Worm (Caenorhabditis elegans) whole organism, L4 larva: ENCODE data around the gene fbxc-34.

Experiments used
- T20F7.1 ChIP-seq: fragments of 200-800 bp; sonication (Bioruptor generic); optimal IDR thresholded peaks from 2 replicates; lab custom pipeline; 2018; ENCODE audit warnings: mild to moderate bottlenecking, missing genetic modification characterization, missing compliant biosample characterization
- attf-4 ChIP-seq: sonication (generic microtip); optimal IDR thresholded peaks from 3 replicates; lab custom pipeline; 2017; ENCODE audit warnings: missing biosample characterization, missing genetic modification characterization
- ceh-20 ChIP-seq: fragments of 200-800 bp; sonication (Bioruptor generic); IDR thresholded peaks from 2 replicates; pipeline ENCODE4 v1.3.6; 2022; ENCODE audit warnings: missing genetic modification reagents, missing genetic modification characterization, missing compliant biosample characterization
- ceh-28 ChIP-seq: fragments of 150-350 bp; optimal IDR thresholded peaks from 2 replicates; lab custom pipeline; 2014; ENCODE audit warnings: missing biosample characterization, missing genetic modification reagents, missing genetic modification characterization
- ceh-82 ChIP-seq: sonication (generic microtip); optimal IDR thresholded peaks from 2 replicates; lab custom pipeline; 2017; ENCODE audit warnings: missing biosample characterization, missing genetic modification characterization
- daf-12 ChIP-seq: fragments of 150-350 bp; optimal IDR thresholded peaks from 2 replicates; lab custom pipeline; 2014; ENCODE audit warnings: missing biosample characterization, missing genetic modification reagents, missing genetic modification characterization
- dmd-6 ChIP-seq: fragments of 200-800 bp; sonication (Bioruptor generic); IDR thresholded peaks from 2 replicates; pipeline ENCODE4 v1.3.6; 2022; ENCODE audit warnings: missing genetic modification reagents, missing genetic modification characterization, missing compliant biosample characterization
- dpl-1 ChIP-seq: fragments of 150-350 bp; optimal IDR thresholded peaks from 2 replicates; lab custom pipeline; 2014; ENCODE audit warnings: missing biosample characterization, missing genetic modification reagents, missing genetic modification characterization
- egl-27 ChIP-seq: sonication (generic microtip); optimal IDR thresholded peaks from 3 replicates; lab custom pipeline; 2017; ENCODE audit warnings: missing biosample characterization, missing genetic modification reagents, missing genetic modification characterization
- fkh-10 ChIP-seq: fragments of 150-350 bp; optimal IDR thresholded peaks from 2 replicates; lab custom pipeline; 2014; ENCODE audit warnings: missing biosample characterization, missing genetic modification reagents, missing genetic modification characterization
- hif-1 ChIP-seq, 2 experiments: sonication (generic microtip); optimal IDR thresholded peaks; 2 replicates each; lab custom pipeline; 2016 to 2017; ENCODE audit warnings: missing compliant biosample characterization in 2 of 2, missing genetic modification characterization in 2 of 2, missing genetic modification reagents in 2 of 2, missing genotype in 2 of 2, mild to moderate bottlenecking in 1 of 2
- hlh-11 ChIP-seq: fragments of 200-800 bp; sonication (Bioruptor generic); optimal IDR thresholded peaks from 2 replicates; lab custom pipeline; 2018; ENCODE audit warnings: mild to moderate bottlenecking, missing genetic modification characterization, missing compliant biosample characterization
- lin-15B ChIP-seq: fragments of 150-350 bp; sonication (generic microtip); optimal IDR thresholded peaks from 3 replicates; lab custom pipeline; 2014; ENCODE audit warnings: missing biosample characterization, missing genetic modification characterization
- lin-39 ChIP-seq: fragments of 150-350 bp; optimal IDR thresholded peaks from 2 replicates; lab custom pipeline; 2014; ENCODE audit warnings: missing biosample characterization, missing genetic modification reagents, missing genetic modification characterization
- madf-5 ChIP-seq, 2 experiments: fragments of 200-800 bp; sonication (Bioruptor generic); IDR thresholded peaks; 2 replicates each; pipeline ENCODE4 v1.3.6; 2022; ENCODE audit warnings: missing compliant biosample characterization in 2 of 2, missing genetic modification characterization in 2 of 2
- mdl-1 ChIP-seq, 2 experiments: fragments of 150-350 bp in 1 of 2; sonication (generic microtip) in 1 of 2; optimal IDR thresholded peaks; 2 replicates each; lab custom pipeline; 2014 to 2017; ENCODE audit warnings: missing biosample characterization in 2 of 2, missing genetic modification characterization in 2 of 2
- mes-2 ChIP-seq: sonication (generic microtip); optimal IDR thresholded peaks from 2 replicates; lab custom pipeline; 2016; ENCODE audit warnings: missing genotype, mild to moderate bottlenecking, missing genetic modification characterization, missing compliant biosample characterization; ENCODE audit not compliant: poor library complexity, severe bottlenecking
- nhr-10 ChIP-seq: fragments of 150-350 bp; optimal IDR thresholded peaks from 2 replicates; lab custom pipeline; 2014; ENCODE audit warnings: missing biosample characterization, missing genetic modification characterization
- nhr-102 ChIP-seq: sonication (generic microtip); optimal IDR thresholded peaks from 2 replicates; lab custom pipeline; 2016; ENCODE audit warnings: mild to moderate bottlenecking, missing genetic modification characterization, moderate library complexity, missing compliant biosample characterization
- nhr-11 ChIP-seq: fragments of 150-350 bp; optimal IDR thresholded peaks from 2 replicates; lab custom pipeline; 2014; ENCODE audit warnings: missing biosample characterization, missing genetic modification characterization
- nhr-237 ChIP-seq: sonication (generic microtip); optimal IDR thresholded peaks from 2 replicates; lab custom pipeline; 2017; ENCODE audit warnings: missing biosample characterization, missing genetic modification characterization
- nhr-28 ChIP-seq: fragments of 150-350 bp; optimal IDR thresholded peaks from 2 replicates; lab custom pipeline; 2014; ENCODE audit warnings: missing biosample characterization, missing genetic modification characterization
- nhr-41 ChIP-seq: fragments of 200-800 bp; sonication (Bioruptor generic); IDR thresholded peaks from 2 replicates; pipeline ENCODE4 v1.3.6; 2022; ENCODE audit warnings: missing genetic modification reagents, missing genetic modification characterization, missing compliant biosample characterization
- nhr-42 ChIP-seq: fragments of 200-800 bp; sonication (Bioruptor generic); IDR thresholded peaks from 2 replicates; pipeline ENCODE4 v1.3.6; 2022; ENCODE audit warnings: missing genetic modification characterization, missing compliant biosample characterization
- nhr-76 ChIP-seq: fragments of 150-350 bp; optimal IDR thresholded peaks from 2 replicates; lab custom pipeline; 2014; ENCODE audit warnings: missing biosample characterization, missing genetic modification characterization
- pha-4 ChIP-seq, 2 experiments: fragments of 150-350 bp in 1 of 2; fragments of 200-800 bp in 1 of 2; sonication (Bioruptor generic) in 1 of 2; IDR thresholded peaks in 1 of 2; optimal IDR thresholded peaks in 1 of 2; 2 replicates each; pipeline versions ENCODE4 v1.3.6 to Lab custom; 2014 to 2022; ENCODE audit warnings: missing genetic modification characterization in 2 of 2, missing genetic modification reagents in 2 of 2, missing biosample characterization in 1 of 2, missing compliant biosample characterization in 1 of 2
- php-3 ChIP-seq: fragments of 200-800 bp; sonication (Bioruptor generic); IDR thresholded peaks from 2 replicates; pipeline ENCODE4 v1.3.6; 2022; ENCODE audit warnings: missing genetic modification reagents, missing genetic modification characterization, missing compliant biosample characterization
- pqm-1 ChIP-seq: sonication (generic microtip); optimal IDR thresholded peaks from 2 replicates; lab custom pipeline; 2017; ENCODE audit warnings: missing biosample characterization, missing genetic modification characterization
- rbr-2 ChIP-seq: sonication (generic microtip); optimal IDR thresholded peaks from 2 replicates; lab custom pipeline; 2016; ENCODE audit warnings: missing genotype, missing genetic modification characterization, missing compliant biosample characterization
- sdz-12 ChIP-seq: fragments of 200-800 bp; sonication (Bioruptor generic); optimal IDR thresholded peaks from 2 replicates; lab custom pipeline; 2018; ENCODE audit warnings: mild to moderate bottlenecking, missing genetic modification characterization, missing compliant biosample characterization
- set-16 ChIP-seq: fragments of 200-800 bp; sonication (Bioruptor generic); IDR thresholded peaks from 2 replicates; pipeline ENCODE4 v1.3.6; 2022; ENCODE audit warnings: missing genetic modification reagents, missing genetic modification characterization, missing compliant biosample characterization
- snpc-4 ChIP-seq: fragments of 150-350 bp; optimal IDR thresholded peaks from 2 replicates; lab custom pipeline; 2014; ENCODE audit warnings: missing biosample characterization, missing genetic modification characterization
- spr-1 ChIP-seq: sonication (generic microtip); optimal IDR thresholded peaks from 2 replicates; lab custom pipeline; 2016; ENCODE audit warnings: mild to moderate bottlenecking, missing genetic modification characterization, missing compliant biosample characterization
- spr-3 ChIP-seq: fragments of 200-800 bp; sonication (Bioruptor generic); optimal IDR thresholded peaks from 2 replicates; lab custom pipeline; 2018; ENCODE audit warnings: mild to moderate bottlenecking, missing genetic modification characterization, missing compliant biosample characterization
- tra-1 ChIP-seq: fragments of 200-800 bp; sonication (Bioruptor generic); IDR thresholded peaks from 2 replicates; pipeline ENCODE4 v1.3.6; 2022; ENCODE audit warnings: missing genetic modification reagents, missing genetic modification characterization, missing compliant biosample characterization
- unc-130 ChIP-seq: sonication (generic microtip); optimal IDR thresholded peaks from 2 replicates; lab custom pipeline; 2016; ENCODE audit warnings: missing genetic modification reagents, missing genetic modification characterization, missing compliant biosample characterization
- unc-62 ChIP-seq, 3 experiments: fragments of 150-350 bp in 1 of 3; sonication (generic microtip); optimal IDR thresholded peaks in 2 of 3; peaks in 1 of 3; 1 replicate in 1 of 3; 2 replicates in 2 of 3; lab custom pipeline; 2014 to 2017; ENCODE audit warnings: missing biosample characterization in 3 of 3, missing genetic modification characterization in 3 of 3, missing genetic modification reagents in 3 of 3, missing genotype in 1 of 3
- zag-1 ChIP-seq: fragments of 150-350 bp; optimal IDR thresholded peaks from 2 replicates; lab custom pipeline; 2014; ENCODE audit warnings: missing biosample characterization, missing genetic modification characterization
- zfp-2 ChIP-seq: sonication (generic microtip); optimal IDR thresholded peaks from 2 replicates; lab custom pipeline; 2016; ENCODE audit warnings: mild to moderate bottlenecking, missing genetic modification characterization, missing compliant biosample characterization

fbxc-34 gene

DNA sequence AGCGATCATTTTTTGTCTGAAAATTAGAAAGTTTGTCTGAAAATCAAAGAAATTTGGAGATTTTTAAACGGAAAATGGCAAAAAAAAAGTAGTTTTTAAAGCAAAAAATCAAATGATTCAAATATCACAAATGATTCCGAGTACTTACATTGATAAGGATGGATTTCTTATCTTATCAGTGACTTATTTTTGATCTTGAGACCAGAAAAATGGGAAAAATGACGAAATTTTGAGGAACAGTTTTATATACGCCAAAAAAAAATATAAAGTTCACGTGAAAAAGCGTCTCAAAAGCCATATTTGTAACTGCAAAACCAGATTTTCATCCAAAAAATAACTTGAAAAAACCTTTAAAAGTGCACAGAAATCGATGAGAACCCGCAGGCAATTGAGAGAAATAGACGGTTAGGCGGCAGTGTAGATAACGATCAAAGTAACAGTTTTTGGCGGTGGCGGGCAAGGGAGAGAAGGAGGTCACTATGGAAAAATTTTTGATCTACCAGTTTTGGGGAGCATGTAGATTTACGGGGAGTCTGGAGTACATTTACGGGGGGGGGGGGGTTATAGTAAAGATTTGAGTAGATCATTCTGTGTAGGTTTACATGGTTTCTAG is 30.1 kb upstream of the fbxc-34 start, which contains the start of gene T07D3.9:
TSS of gene T07D3.9 (minus strand) at position 194 of the 613 bp plus-strand sequence.
- no peak for TF ChIP-seq daf-12
- peak; percentile 30 for TF ChIP-seq nhr-10 (tag; lab: Kevin White, UChicago)
- peak; percentile 83 for TF ChIP-seq dmd-6 (GFP tag; lab: Robert Waterston, UW)
- TF ChIP-seq pqm-1, result peak; percentile 66
- peak; percentile 58 for TF ChIP-seq nhr-28 (tag; lab: Kevin White, UChicago)
- TF ChIP-seq mdl-1 (tag; optimal IDR thresholded peaks at IDR 0.05; lab: Kevin White, UChicago), result no peak
- TF ChIP-seq hlh-11, result peak; percentile 37

DNA sequence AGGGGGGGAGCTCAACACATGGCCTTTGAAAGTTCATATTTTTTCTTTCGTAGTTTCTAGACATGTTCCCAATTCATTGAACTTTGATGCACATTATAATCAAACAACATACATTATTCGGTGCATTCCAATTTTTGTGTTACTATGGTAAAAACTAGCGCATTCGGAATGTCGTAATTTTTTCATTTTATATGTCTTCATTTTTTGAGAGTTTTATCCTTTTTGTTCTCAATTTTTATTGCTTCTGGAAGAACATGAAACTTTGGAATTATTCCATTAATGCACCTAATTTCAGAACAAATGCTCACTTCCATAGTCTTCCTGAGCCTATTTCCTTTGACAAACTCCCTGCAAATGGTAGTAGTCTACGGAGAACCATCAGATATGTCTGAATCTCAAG is 29.3 kb upstream of the fbxc-34 start, which contains the start of gene T07D3.2:
TSS of gene T07D3.2 (plus strand) at position 301 of the 400 bp plus-strand sequence.
- no peak for TF ChIP-seq pha-4 (GFP tag; IDR thresholded peaks at IDR 0.05; lab: Robert Waterston, UW)
- TF ChIP-seq pha-4 (tag; optimal IDR thresholded peaks at IDR 0.05; lab: Kevin White, UChicago), result no peak
- peak in 1 of 2 experiments; percentile 21 for TF ChIP-seq unc-62 (GFP tag; optimal IDR thresholded peaks at IDR 0.05 in 1 of 2; lab: Kevin White, UChicago)
- TF ChIP-seq unc-62 (tag; optimal IDR thresholded peaks at IDR 0.05; lab: Kevin White, UChicago), result no peak

DNA sequence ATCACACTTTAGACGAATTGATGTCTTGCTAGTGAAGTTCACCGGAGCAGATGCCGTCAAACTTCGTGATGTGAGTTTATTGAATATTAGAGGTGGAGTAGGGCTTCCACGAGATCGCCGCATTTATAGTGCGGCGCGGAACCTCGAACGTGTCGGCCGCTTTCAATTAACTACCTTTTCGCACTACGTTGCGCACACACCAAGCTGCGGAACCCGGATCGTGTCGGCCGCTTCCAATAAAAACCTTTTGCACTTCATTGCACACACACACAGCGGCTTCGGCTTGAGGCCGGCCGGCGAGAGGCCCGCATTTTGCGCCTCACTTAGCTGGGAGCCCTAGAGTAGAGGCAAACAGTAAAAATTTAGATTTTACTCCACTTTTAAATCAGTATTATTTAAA is 25.6 kb upstream of the fbxc-34 start:
- peak; percentile 25 for TF ChIP-seq snpc-4 (tag; lab: Kevin White, UChicago)
- TF ChIP-seq set-16 (GFP tag; lab: Robert Waterston, UW), result peak; percentile 46
- TF ChIP-seq zfp-2 (tag; lab: Kevin White, UChicago), result no peak

DNA sequence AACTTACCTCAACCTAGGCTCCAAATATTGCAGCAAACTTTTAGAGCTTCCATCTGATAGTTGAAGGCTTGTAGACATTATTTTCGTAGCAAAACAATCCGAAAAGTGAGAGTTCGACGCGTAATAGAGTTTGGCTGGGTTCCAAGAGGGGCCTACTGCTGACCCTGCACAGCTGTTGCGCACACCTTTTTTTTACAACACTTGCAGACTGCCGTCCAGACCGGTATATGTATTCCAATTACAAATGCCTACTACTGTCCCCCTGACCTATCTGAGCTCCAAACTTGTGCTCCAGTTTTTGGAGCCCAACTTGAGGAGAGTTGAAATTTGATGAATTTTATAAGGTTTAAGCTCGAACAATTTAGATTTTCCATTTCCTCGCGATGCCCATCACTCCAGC is 21.4 kb upstream of the fbxc-34 start, which contains the start of the genes fbxc-24 and fbxc-27:
TSS of gene fbxc-24 (minus strand) at position 101 of the 400 bp plus-strand sequence.
TSS of gene fbxc-27 (plus strand) at position 216 of the 400 bp plus-strand sequence.
- no peak for TF ChIP-seq hif-1 (tag; optimal IDR thresholded peaks at IDR 0.05; lab: Kevin White, UChicago)
- no peak for TF ChIP-seq nhr-76 (tag; lab: Kevin White, UChicago)
- no peak for TF ChIP-seq ceh-82 (tag; lab: Kevin White, UChicago)
- TF ChIP-seq attf-4 (tag; lab: Kevin White, UChicago), result no peak
- TF ChIP-seq mdl-1 (tag; optimal IDR thresholded peaks at IDR 0.05; lab: Kevin White, UChicago), result no peak

DNA sequence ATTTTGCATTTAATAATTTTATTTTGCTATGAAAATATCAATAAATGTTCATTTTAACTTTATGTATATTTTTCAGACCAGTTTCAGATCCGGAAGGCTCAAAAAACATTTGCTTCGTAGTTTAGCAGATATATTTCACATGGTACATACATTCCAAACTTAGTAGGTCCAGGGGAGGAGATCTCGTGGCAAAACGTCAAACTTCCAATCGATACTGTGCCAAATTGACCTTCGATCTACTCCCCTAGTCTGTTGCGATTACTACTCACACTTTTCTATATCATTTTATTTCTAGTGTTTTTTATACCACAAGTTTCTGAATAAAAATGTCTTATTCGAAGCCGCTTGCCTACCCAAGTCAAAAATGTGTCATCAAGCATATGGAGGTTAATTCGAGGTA is 19.3 kb upstream of the fbxc-34 start, which contains the start of gene fbxc-31:
TSS of gene fbxc-31 (plus strand) at position 301 of the 400 bp plus-strand sequence.
- no peak for TF ChIP-seq unc-130
- no peak for TF ChIP-seq spr-1 (tag; lab: Kevin White, UChicago)
- no peak for TF ChIP-seq php-3 (GFP tag; lab: Robert Waterston, UW)
- no peak for TF ChIP-seq fkh-10
- TF ChIP-seq nhr-41, result no peak
- TF ChIP-seq nhr-42 (GFP tag; lab: Robert Waterston, UW), result no peak
- no peak for TF ChIP-seq zag-1 (tag; lab: Kevin White, UChicago)
- no peak for TF ChIP-seq attf-4 (tag; lab: Kevin White, UChicago)
- TF ChIP-seq nhr-102, result no peak
- no peak for TF ChIP-seq nhr-28 (tag; lab: Kevin White, UChicago)
- no peak for TF ChIP-seq tra-1
- TF ChIP-seq ceh-20 (GFP tag; lab: Robert Waterston, UW), result no peak
- TF ChIP-seq ceh-28, result no peak

DNA sequence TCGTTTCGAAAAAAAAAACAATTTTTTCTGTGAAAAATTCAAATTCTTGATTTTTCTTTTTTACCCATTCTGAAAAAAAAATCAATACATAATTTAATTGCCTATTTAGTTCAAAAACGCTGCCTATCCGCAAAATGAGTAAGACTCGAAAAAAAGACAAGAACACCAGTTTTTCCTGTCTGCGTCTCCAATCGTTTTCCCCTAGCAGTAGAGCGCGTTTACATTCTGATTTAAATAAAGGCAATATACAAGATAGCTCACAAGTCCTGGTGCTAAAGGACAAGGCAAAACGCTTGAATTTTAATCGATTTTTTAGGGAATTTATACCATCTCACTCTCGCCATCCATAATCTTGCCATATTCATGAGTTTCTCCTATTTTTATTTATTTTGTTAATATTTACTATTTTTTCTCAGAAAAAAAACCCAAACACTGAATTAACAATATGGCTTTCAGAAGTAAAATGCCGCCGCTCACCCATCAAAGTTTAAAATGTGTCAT is 17.7 kb upstream of the fbxc-34 start, which contains the start of gene fbxc-33:
TSS of gene fbxc-33 (plus strand) at position 451 of the 501 bp plus-strand sequence.
- TF ChIP-seq pha-4 (GFP tag; IDR thresholded peaks at IDR 0.05; lab: Robert Waterston, UW) (no peak), pha-4 (tag; optimal IDR thresholded peaks at IDR 0.05; lab: Kevin White, UChicago) (no peak), rbr-2 (no peak), dpl-1 (GFP tag; lab: Kevin White, UChicago) (peak; percentile 41), unc-62 (GFP tag; optimal IDR thresholded peaks at IDR 0.05 in 1 of 2; lab: Kevin White, UChicago) (no peak), unc-62 (tag; optimal IDR thresholded peaks at IDR 0.05; lab: Kevin White, UChicago) (no peak), lin-39 (tag; lab: Kevin White, UChicago) (no peak), T20F7.1 (GFP tag; lab: Kevin White, UChicago) (no peak), egl-27 (tag; lab: Kevin White, UChicago) (no peak), nhr-102 (no peak), spr-1 (tag; lab: Kevin White, UChicago) (no peak), mes-2 (tag; lab: Kevin White, UChicago) (peak; percentile 33), madf-5 (GFP tag; IDR thresholded peaks at IDR 0.05; lab: Robert Waterston, UW) (no peak), lin-15B (tag; lab: Kevin White, UChicago) (no peak), sdz-12 (GFP tag; lab: Kevin White, UChicago) (no peak), nhr-11 (no peak), unc-130 (no peak), spr-3 (GFP tag; lab: Kevin White, UChicago) (no peak), nhr-237 (no peak), hlh-11 (no peak)
